Fruit fly (Drosophila melanogaster) Kc167 (cell line): ENCODE results near the gene CG31909.

Experiments
- Myc ChIP-seq: fragments of >200 bp; optimal IDR thresholded peaks from 2 replicates; lab custom pipeline; 2017; ENCODE audit warnings: missing external identifiers
- Sin3A ChIP-seq: fragments of >200 bp; optimal IDR thresholded peaks from 2 replicates; lab custom pipeline; 2018; ENCODE audit warnings: missing external identifiers
- h ChIP-seq: fragments of >200 bp; optimal IDR thresholded peaks from 3 replicates; lab custom pipeline; 2018; ENCODE audit warnings: missing external identifiers
- insv ChIP-seq: fragments of >200 bp; optimal IDR thresholded peaks from 3 replicates; lab custom pipeline; 2018; ENCODE audit warnings: missing external identifiers
- psq ChIP-seq: fragments of >200 bp; optimal IDR thresholded peaks from 2 replicates; lab custom pipeline; 2017; ENCODE audit warnings: missing external identifiers

dm6 chr2L:7249293-7249819 lies 8.0 kb upstream of the CG31909 start, which contains the start of gene Ndae1:
- TF ChIP-seq insv (lab: Kevin White, UChicago): no peak
- TF ChIP-seq Sin3A (lab: Kevin White, UChicago): no peak
- no peak for TF ChIP-seq Myc
- TF ChIP-seq h (lab: Kevin White, UChicago): no peak
- TF ChIP-seq psq (lab: Kevin White, UChicago): no peak
